Fruit fly (Drosophila melanogaster): ENCODE results near the gene mub.

The mub gene

DNA sequence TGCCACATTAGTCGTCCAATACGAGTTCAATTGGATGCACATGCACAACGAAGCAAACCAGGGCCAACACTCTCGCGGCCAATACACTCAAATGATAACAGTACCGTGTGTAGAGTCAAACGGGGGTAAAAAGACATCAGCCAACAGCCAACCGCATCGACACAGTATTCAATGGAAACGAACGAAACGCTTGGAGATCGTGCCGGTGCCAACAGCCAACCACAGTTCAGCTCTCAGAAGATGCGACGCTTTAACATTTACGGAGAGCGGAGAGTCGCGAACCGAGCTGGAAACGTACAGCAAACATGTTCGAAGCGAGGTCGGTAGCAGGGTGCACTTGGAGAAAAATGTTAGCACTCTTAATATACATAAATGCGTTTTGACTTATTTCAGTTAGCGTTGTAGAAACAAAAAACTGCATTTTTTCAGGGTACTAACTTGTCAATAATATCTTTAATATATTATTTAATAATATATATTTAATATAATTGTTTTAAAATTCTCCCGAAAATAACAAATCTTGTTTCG, 36.5 kb upstream of the mub start (continued):
- TF ChIP-seq CG7271 (tag; optimal IDR thresholded peaks at IDR 0.05) (no peak), kay (GFP tag; optimal IDR thresholded peaks at IDR 0.05) (no peak), Lim3 (GFP tag; IDR thresholded peaks at IDR 0.05) (0 out of 2 replicates have a peak, but pooled peaks have one; percentile 17), insv (GFP tag; optimal IDR thresholded peaks at IDR 0.05) (peak in 1 of 2 experiments; percentile 31), CG4854 (GFP tag; optimal IDR thresholded peaks at IDR 0.05) (no peak), Sin3A (optimal IDR thresholded peaks at IDR 0.05) (no peak), Dek (tag; optimal IDR thresholded peaks at IDR 0.05) (no peak), CG32772 (GFP tag; IDR thresholded peaks at IDR 0.05) (peak; percentile 44), Max (GFP tag; optimal IDR thresholded peaks at IDR 0.05) (no peak), Mes4 (GFP tag; optimal IDR thresholded peaks at IDR 0.05) (no peak), H15 (GFP tag; IDR thresholded peaks at IDR 0.05) (peak; percentile 56; the same call in 2 of the 3 replicates), hb (GFP tag; IDR thresholded peaks at IDR 0.05; ENCODE audit: partially characterized antibody) (no peak), lbe (GFP tag; optimal IDR thresholded peaks at IDR 0.05) (peak; percentile 10), otp (GFP tag; IDR thresholded peaks at IDR 0.05) (peak; percentile 57; the same call in 1 of the 3 replicates), CG2875 (GFP tag; optimal IDR thresholded peaks at IDR 0.05) (peak; percentile 43), CG10147 (GFP tag; optimal IDR thresholded peaks at IDR 0.05) (no peak), dati (GFP tag; IDR thresholded peaks at IDR 0.05) (peak; percentile 35; the same call in 1 of the 2 replicates), CG2199 (GFP tag; IDR thresholded peaks at IDR 0.05) (0 out of 3 replicates have a peak, but pooled peaks have one; percentile 9), CG31388 (GFP tag; optimal IDR thresholded peaks at IDR 0.05) (no peak), tll (GFP tag; optimal IDR thresholded peaks at IDR 0.05) (no peak), CG8765 (GFP tag; IDR thresholded peaks at IDR 0.05) (no peak), CG42726 (GFP tag; IDR thresholded peaks at IDR 0.05; ENCODE audit: partially characterized antibody) (no peak), Hr39 (optimal IDR thresholded peaks at IDR 0.05) (no peak), ssp (GFP tag; IDR thresholded peaks at IDR 0.05) (peak; percentile 38; the same call in 1 of the 2 replicates), ac (GFP tag; optimal IDR thresholded peaks at IDR 0.05) (peak; percentile 40), Elba2 (GFP tag; optimal IDR thresholded peaks at IDR 0.05) (peak; percentile 51), kah (GFP tag; optimal IDR thresholded peaks at IDR 0.05) (peak; percentile 12), Dip2 (GFP tag; IDR thresholded peaks at IDR 0.05) (no peak), pros (GFP tag; optimal IDR thresholded peaks at IDR 0.05) (no peak), Fer1 (GFP tag; optimal IDR thresholded peaks at IDR 0.05) (no peak), CG7372 (GFP tag; IDR thresholded peaks at IDR 0.05) (no peak), CG3995 (GFP tag; optimal IDR thresholded peaks at IDR 0.05) (no peak), Bgb (GFP tag; IDR thresholded peaks at IDR 0.05; ENCODE audit: partially characterized antibody) (no peak), tin (GFP tag; optimal IDR thresholded peaks at IDR 0.05) (peak; percentile 62), CG7745 (tag; optimal IDR thresholded peaks at IDR 0.05) (no peak), unpg (GFP tag; optimal IDR thresholded peaks at IDR 0.05) (no peak), Xbp1 (GFP tag; optimal IDR thresholded peaks at IDR 0.05) (peak; percentile 67), Rx (GFP tag; IDR thresholded peaks at IDR 0.05) (no peak), CG8388 (GFP tag; optimal IDR thresholded peaks at IDR 0.05) (peak; percentile 68), CG8281 (tag; optimal IDR thresholded peaks at IDR 0.05) (peak; percentile 30), CG7928 (GFP tag; optimal IDR thresholded peaks at IDR 0.05) (no peak), CG9817 (tag; optimal IDR thresholded peaks at IDR 0.05) (peak; percentile 33), Dp (GFP tag; optimal IDR thresholded peaks at IDR 0.05) (no peak), Oli (tag; optimal IDR thresholded peaks at IDR 0.05) (peak; percentile 70), Antp (GFP tag; optimal IDR thresholded peaks at IDR 0.05) (no peak), CG33213 (GFP tag; optimal IDR thresholded peaks at IDR 0.05) (no peak), az2 (GFP tag; optimal IDR thresholded peaks at IDR 0.05) (peak; percentile 67), CG11696 (GFP tag; IDR thresholded peaks at IDR 0.05) (peak; percentile 54; the same call in 1 of the 2 replicates), CG1024 (GFP tag; IDR thresholded peaks at IDR 0.05) (peak; percentile 60; the same call in 1 of the 2 replicates), Ada2b (GFP tag; IDR thresholded peaks at IDR 0.05) (peak; percentile 61; the same call in 1 of the 2 replicates), Hmx (GFP tag; optimal IDR thresholded peaks at IDR 0.05) (no peak)

Measured in whole organism, embryonic.